Fruit fly (Drosophila melanogaster) whole organism, wandering third instar larva: ENCODE results near the gene CG6576.

Experiments
- Abd-B ChIP-seq: fragments of >200 bp; optimal IDR thresholded peaks from 2 replicates; lab custom pipeline; 2017; ENCODE audit warnings: missing biosample characterization, missing genetic modification characterization
- CG9705 ChIP-seq: fragments of 200-800 bp; sonication (Bioruptor generic); optimal IDR thresholded peaks from 2 replicates; lab custom pipeline; 2018; ENCODE audit warnings: missing biosample characterization, mild to moderate bottlenecking, missing genetic modification characterization
- Dfd ChIP-seq: fragments of >200 bp; optimal IDR thresholded peaks from 2 replicates; lab custom pipeline; 2017; ENCODE audit warnings: missing biosample characterization, missing genetic modification characterization
- Dif ChIP-seq: fragments of 200-275, 200-300 bp; sonication (Bioruptor generic); optimal IDR thresholded peaks from 2 replicates; lab custom pipeline; 2018; ENCODE audit warnings: missing biosample characterization, missing genetic modification characterization; ENCODE audit not compliant: partially characterized antibody
- Hr78 ChIP-seq: fragments of >200 bp; optimal IDR thresholded peaks from 2 replicates; lab custom pipeline; 2017; ENCODE audit warnings: missing biosample characterization, missing genetic modification characterization
- Hr83 ChIP-seq: fragments of 200-300 bp; sonication (Bioruptor generic); optimal IDR thresholded peaks from 2 replicates; lab custom pipeline; 2016; ENCODE audit warnings: missing biosample characterization, mild to moderate bottlenecking, missing genetic modification characterization, moderate library complexity; ENCODE audit not compliant: poor library complexity, severe bottlenecking
- Jra ChIP-seq: sonication (Bioruptor generic); optimal IDR thresholded peaks from 2 replicates; lab custom pipeline; 2016; ENCODE audit warnings: missing biosample characterization, missing genetic modification characterization
- Mio ChIP-seq: sonication (Bioruptor generic); optimal IDR thresholded peaks from 2 replicates; lab custom pipeline; 2016; ENCODE audit warnings: missing biosample characterization, missing genetic modification characterization
- Myc ChIP-seq: fragments of >200 bp; optimal IDR thresholded peaks from 2 replicates; lab custom pipeline; 2017
- N ChIP-seq: fragments of >200 bp; optimal IDR thresholded peaks from 2 replicates; lab custom pipeline; 2018; ENCODE audit warnings: missing biosample characterization, missing external identifiers, missing genetic modification characterization
- OdsH ChIP-seq: fragments of 200-800 bp; sonication (Bioruptor generic); optimal IDR thresholded peaks from 2 replicates; lab custom pipeline; 2016; ENCODE audit warnings: missing biosample characterization, mild to moderate bottlenecking, missing genetic modification characterization
- Rel ChIP-seq, 2 experiments: fragments of 200-800 bp; sonication (Bioruptor generic) in 1 of 2; optimal IDR thresholded peaks; 2 replicates in 1 of 2; 3 replicates in 1 of 2; lab custom pipeline; 2016 to 2019; ENCODE audit warnings: mild to moderate bottlenecking in 2 of 2, missing biosample characterization in 2 of 2, missing genetic modification characterization in 2 of 2, moderate library complexity in 1 of 2
- Sp1 ChIP-seq: fragments of 200-800 bp; sonication (Bioruptor generic); optimal IDR thresholded peaks from 3 replicates; lab custom pipeline; 2019; ENCODE audit warnings: missing biosample characterization, mild to moderate bottlenecking, missing genetic modification characterization, moderate library complexity
- Vsx2 ChIP-seq: fragments of 200-300, 225-300 bp; sonication (Bioruptor generic); optimal IDR thresholded peaks from 2 replicates; lab custom pipeline; 2018; ENCODE audit warnings: missing biosample characterization, missing genetic modification characterization; ENCODE audit not compliant: partially characterized antibody
- dl ChIP-seq, 2 experiments: fragments of 175-275, 200-275 bp in 1 of 2; fragments of 200-275 bp in 1 of 2; sonication (Bioruptor generic); optimal IDR thresholded peaks; lab custom pipeline; 2018; ENCODE audit warnings: mild to moderate bottlenecking in 2 of 2, missing biosample characterization in 2 of 2, missing genetic modification characterization in 2 of 2, moderate library complexity in 2 of 2; ENCODE audit not compliant: partially characterized antibody in 2 of 2, insufficient read depth in 1 of 2
- dmrt93B ChIP-seq: fragments of 200-800 bp; sonication (Bioruptor generic); optimal IDR thresholded peaks from 2 replicates; lab custom pipeline; 2018; ENCODE audit warnings: missing biosample characterization, mild to moderate bottlenecking, missing genetic modification characterization
- dsf ChIP-seq: sonication (Bioruptor generic); optimal IDR thresholded peaks from 2 replicates; lab custom pipeline; 2016; ENCODE audit warnings: missing biosample characterization, missing genetic modification characterization, borderline replicate concordance
- ey ChIP-seq: fragments of 200-800 bp; sonication (Bioruptor generic); optimal IDR thresholded peaks from 2 replicates; lab custom pipeline; 2016; ENCODE audit warnings: missing biosample characterization, missing genetic modification characterization
- foxo ChIP-seq, 2 experiments: fragments of 200-800 bp; sonication (Bioruptor generic); optimal IDR thresholded peaks; 2 replicates in 1 of 2; 3 replicates in 1 of 2; lab custom pipeline; 2016 to 2017; ENCODE audit warnings: missing biosample characterization in 2 of 2, missing genetic modification characterization in 2 of 2
- fru ChIP-seq: fragments of 200-800 bp; sonication (Bioruptor generic); optimal IDR thresholded peaks from 3 replicates; lab custom pipeline; 2016; ENCODE audit warnings: missing biosample characterization, mild to moderate bottlenecking, missing genetic modification characterization
- jim ChIP-seq: fragments of 175-275, 200-325 bp; sonication (Bioruptor generic); optimal IDR thresholded peaks from 2 replicates; lab custom pipeline; 2016; ENCODE audit warnings: missing biosample characterization, mild to moderate bottlenecking, missing genetic modification characterization
- lola ChIP-seq: fragments of >200 bp; optimal IDR thresholded peaks from 2 replicates; lab custom pipeline; 2017; ENCODE audit warnings: missing biosample characterization, missing genetic modification characterization
- pan ChIP-seq: fragments of >200 bp; optimal IDR thresholded peaks from 2 replicates; lab custom pipeline; 2017
- psq ChIP-seq: fragments of 200-800 bp; sonication (Bioruptor generic); optimal IDR thresholded peaks from 3 replicates; lab custom pipeline; 2017; ENCODE audit warnings: missing biosample characterization, mild to moderate bottlenecking, missing genetic modification characterization, moderate library complexity
- rgr ChIP-seq: fragments of 200-800 bp; sonication (Bioruptor generic); optimal IDR thresholded peaks from 3 replicates; lab custom pipeline; 2016; ENCODE audit warnings: missing biosample characterization, mild to moderate bottlenecking, missing genetic modification characterization
- sage ChIP-seq: fragments of 200-800 bp; sonication (Bioruptor generic); optimal IDR thresholded peaks from 2 replicates; lab custom pipeline; 2016; ENCODE audit warnings: missing biosample characterization, mild to moderate bottlenecking, missing genetic modification characterization
- sv ChIP-seq: fragments of 200-800 bp; sonication (Bioruptor generic); optimal IDR thresholded peaks from 3 replicates; lab custom pipeline; 2016; ENCODE audit warnings: missing biosample characterization, missing genetic modification characterization
- tai ChIP-seq: sonication (Bioruptor generic); optimal IDR thresholded peaks from 2 replicates; lab custom pipeline; 2016; ENCODE audit warnings: missing biosample characterization, missing genetic modification characterization
- usp ChIP-seq: fragments of >200 bp; optimal IDR thresholded peaks from 2 replicates; lab custom pipeline; 2017; ENCODE audit warnings: missing biosample characterization, missing genetic modification characterization
- woc ChIP-seq: sonication (Bioruptor generic); optimal IDR thresholded peaks from 2 replicates; lab custom pipeline; 2016; ENCODE audit warnings: missing biosample characterization, mild to moderate bottlenecking, missing genetic modification characterization

CG6576 gene

dm6 chr3L:8725252-8725651 lies 30.5 kb upstream of the CG6576 start:
- TF ChIP-seq Jra (no peak), jim (GFP tag; lab: Kevin White, UChicago) (no peak), Hr78 (no peak)

dm6 chr3L:8725674-8726073 lies 30.1 kb upstream of the CG6576 start, which contains the start of gene CG43965:
Gene CG43965 (minus strand): TSS chr3L:8725774.
- TF ChIP-seq dsf (GFP tag; lab: Kevin White, UChicago) = no peak
- no peak for TF ChIP-seq usp
- no peak for TF ChIP-seq woc (GFP tag; lab: Kevin White, UChicago)
- no peak for TF ChIP-seq Rel (GFP tag; optimal IDR thresholded peaks at IDR 0.05; lab: Kevin White, UChicago)
- TF ChIP-seq Rel (tag; optimal IDR thresholded peaks at IDR 0.05; lab: Kevin White, UChicago) = no peak
- TF ChIP-seq Abd-B = no peak
- no peak for TF ChIP-seq fru
- no peak for TF ChIP-seq jim (GFP tag; lab: Kevin White, UChicago)
- no peak for TF ChIP-seq foxo (GFP tag; optimal IDR thresholded peaks at IDR 0.05; lab: Kevin White, UChicago)
- no peak for TF ChIP-seq rgr (GFP tag; lab: Kevin White, UChicago)
- no peak for TF ChIP-seq dmrt93B (GFP tag; lab: Kevin White, UChicago)
- TF ChIP-seq Mio (GFP tag; lab: Kevin White, UChicago) = no peak
- TF ChIP-seq pan (lab: Kevin White, UChicago) = no peak
- TF ChIP-seq, all 38 proteins: peak for 0

dm6 chr3L:8726317-8726841 lies 29.4 kb upstream of the CG6576 start, which contains the start of gene Cp18:
Gene Cp18 (plus strand): TSS chr3L:8726791.
- TF ChIP-seq jim (GFP tag; lab: Kevin White, UChicago) = no peak
- TF ChIP-seq lola (GFP tag; lab: Kevin White, UChicago) = no peak
- no peak for TF ChIP-seq dl (GFP tag; optimal IDR thresholded peaks at IDR 0.05; lab: Kevin White, UChicago; ENCODE audit: insufficient read depth in 1 of 2, partially characterized antibody in 2 of 2)
- no peak for TF ChIP-seq Mio (GFP tag; lab: Kevin White, UChicago)
- TF ChIP-seq Dif (GFP tag; lab: Kevin White, UChicago) = no peak
- no peak for TF ChIP-seq foxo (GFP tag; optimal IDR thresholded peaks at IDR 0.05; lab: Kevin White, UChicago)
- TF ChIP-seq Hr83 (GFP tag; lab: Kevin White, UChicago) = no peak
- TF ChIP-seq sv (GFP tag; lab: Kevin White, UChicago) = no peak
- no peak for TF ChIP-seq Vsx2 (GFP tag; lab: Kevin White, UChicago)
- no peak for TF ChIP-seq woc (GFP tag; lab: Kevin White, UChicago)
- no peak for TF ChIP-seq tai
- TF ChIP-seq Dfd (GFP tag; lab: Kevin White, UChicago) = no peak
- no peak for TF ChIP-seq N
- TF ChIP-seq ey = no peak
- no peak for TF ChIP-seq Abd-B
- TF ChIP-seq rgr (GFP tag; lab: Kevin White, UChicago) = no peak
- no peak for TF ChIP-seq psq (GFP tag; lab: Kevin White, UChicago)
- TF ChIP-seq OdsH (GFP tag; lab: Kevin White, UChicago) = no peak

dm6 chr3L:8728181-8728580 lies 27.6 kb upstream of the CG6576 start, which contains the start of gene Cp15:
Gene Cp15 (plus strand): TSS chr3L:8728481.
- no peak for TF ChIP-seq Sp1
- no peak for TF ChIP-seq Myc (lab: Kevin White, UChicago)
- no peak for TF ChIP-seq dsf (GFP tag; lab: Kevin White, UChicago)
- TF ChIP-seq rgr (GFP tag; lab: Kevin White, UChicago) = no peak
- no peak for TF ChIP-seq pan (lab: Kevin White, UChicago)
- no peak for TF ChIP-seq tai
- no peak for TF ChIP-seq dl (GFP tag; optimal IDR thresholded peaks at IDR 0.05; lab: Kevin White, UChicago; ENCODE audit: insufficient read depth in 1 of 2, partially characterized antibody in 2 of 2)
- TF ChIP-seq Hr83 (GFP tag; lab: Kevin White, UChicago) = no peak
- TF ChIP-seq ey = no peak
- TF ChIP-seq sage (GFP tag; lab: Kevin White, UChicago) = no peak
- TF ChIP-seq fru = no peak

dm6 chr3L:8729565-8729964 lies 26.2 kb upstream of the CG6576 start, which contains the start of gene Cp19:
Gene Cp19 (plus strand): TSS chr3L:8729865.
- TF ChIP-seq psq (GFP tag; lab: Kevin White, UChicago) (no peak), Dif (GFP tag; lab: Kevin White, UChicago) (no peak), sv (GFP tag; lab: Kevin White, UChicago) (no peak), jim (GFP tag; lab: Kevin White, UChicago) (no peak), Abd-B (no peak), OdsH (GFP tag; lab: Kevin White, UChicago) (no peak), Dfd (GFP tag; lab: Kevin White, UChicago) (no peak), ey (no peak), CG9705 (GFP tag; lab: Kevin White, UChicago) (no peak), dmrt93B (GFP tag; lab: Kevin White, UChicago) (no peak), dsf (GFP tag; lab: Kevin White, UChicago) (no peak), Sp1 (no peak), rgr (GFP tag; lab: Kevin White, UChicago) (no peak), Hr83 (GFP tag; lab: Kevin White, UChicago) (no peak)
- TF ChIP-seq, all 38 proteins: peak for 0
